Worm (Caenorhabditis elegans): ENCODE data around the gene prdx-2.

The prdx-2 gene

DNA sequence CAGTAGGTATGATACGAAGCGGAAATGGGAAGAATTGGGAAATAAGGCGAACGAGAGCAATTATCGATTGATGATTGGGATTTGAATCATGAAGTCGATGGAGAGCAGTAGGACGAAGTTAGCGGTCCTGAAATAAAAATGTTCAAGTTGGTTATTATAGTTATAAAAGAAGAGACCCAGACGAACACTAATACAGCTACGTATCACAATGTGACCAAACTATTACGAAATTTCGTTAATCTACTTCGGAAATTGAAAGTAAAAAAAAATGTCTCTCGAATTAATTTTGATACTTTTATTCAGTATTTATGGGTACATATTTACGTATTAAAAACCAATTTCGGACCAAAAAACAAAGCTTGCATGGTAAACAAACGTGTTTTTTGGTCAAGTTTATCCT is 48.5 kb downstream of the prdx-2 start:
- TF ChIP-seq ceh-19 (GFP tag; optimal IDR thresholded peaks at IDR 0.05) (no peak), npax-4 (tag; optimal IDR thresholded peaks at IDR 0.05) (no peak), ceh-22 (tag; optimal IDR thresholded peaks at IDR 0.05) (no peak), ztf-16 (tag; optimal IDR thresholded peaks at IDR 0.05) (no peak), pros-1 (tag; optimal IDR thresholded peaks at IDR 0.05) (no peak), pha-2 (tag; optimal IDR thresholded peaks at IDR 0.05) (no peak), zip-5 (tag; optimal IDR thresholded peaks at IDR 0.05) (no peak), ceh-45 (GFP tag; IDR thresholded peaks at IDR 0.05) (no peak), ama-1 (optimal IDR thresholded peaks at IDR 0.05) (no peak), F13H6.1 (tag; optimal IDR thresholded peaks at IDR 0.05) (no peak), ceh-9 (tag; optimal IDR thresholded peaks at IDR 0.05) (no peak), fax-1 (tag; optimal IDR thresholded peaks at IDR 0.05) (no peak), hlh-13 (GFP tag; optimal IDR thresholded peaks at IDR 0.05) (no peak), che-1 (tag; optimal IDR thresholded peaks at IDR 0.05) (no peak)

Measured in whole organism, late embryonic.